Fruit fly (Drosophila melanogaster): Measurements from ENCODE around the gene CG13073.

DNA sequence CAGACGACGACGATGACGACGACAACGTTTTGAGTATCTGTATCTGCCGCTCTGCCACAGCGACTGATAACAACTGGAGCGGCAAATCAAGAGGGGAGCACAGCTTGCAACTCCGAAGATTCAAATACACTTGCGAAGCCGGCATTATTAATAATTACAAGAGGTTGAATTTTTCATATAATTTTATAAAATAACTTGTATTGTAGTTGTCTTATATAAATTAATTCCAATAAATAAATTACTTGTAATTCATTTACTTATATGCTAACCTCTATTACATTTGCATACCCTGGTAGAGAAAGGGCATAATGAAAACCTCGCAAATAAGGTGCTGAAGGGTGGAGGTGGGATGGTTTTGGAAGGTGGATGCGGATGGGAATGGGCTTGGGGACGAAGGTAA is 13.0 kb downstream of the CG13073 start:
- TF ChIP-seq CG1620 (GFP tag; optimal IDR thresholded peaks at IDR 0.05) (no peak), CG7101 (tag; optimal IDR thresholded peaks at IDR 0.05) (no peak), CG11617 (GFP tag; optimal IDR thresholded peaks at IDR 0.05) (no peak), bab1 (GFP tag; optimal IDR thresholded peaks at IDR 0.05) (no peak)

Measured in whole organism, adult.